Worm (Caenorhabditis elegans): ENCODE data around the gene Y54E2A.8.

DNA sequence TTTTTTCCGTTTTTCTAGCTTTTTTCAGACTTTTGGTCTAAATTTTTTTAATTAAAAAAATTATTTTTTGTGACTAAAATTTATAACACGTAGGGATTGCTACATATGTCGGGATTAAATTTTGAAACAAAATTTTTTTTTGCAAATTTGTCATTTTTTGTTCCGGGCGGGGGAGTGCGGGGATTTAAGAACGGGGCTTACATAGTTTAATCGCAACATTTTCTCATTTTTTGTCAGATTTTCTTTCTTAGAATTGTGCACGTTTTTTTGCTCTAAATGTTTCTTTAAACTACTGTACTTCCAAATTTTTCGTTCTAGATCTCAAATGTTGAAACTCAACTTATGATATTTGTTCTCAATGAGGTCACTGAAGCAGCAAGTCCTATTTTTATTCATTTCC is 12.6 kb downstream of the Y54E2A.8 start, which contains the start of gene Y54E2A.10:
- TF ChIP-seq fkh-8 (tag; optimal IDR thresholded peaks at IDR 0.05) (no peak), skn-1 (tag; optimal IDR thresholded peaks at IDR 0.05) (no peak), lsy-2 (tag; optimal IDR thresholded peaks at IDR 0.05) (no peak), elt-3 (tag; optimal IDR thresholded peaks at IDR 0.05) (no peak), xbp-1 (tag; optimal IDR thresholded peaks at IDR 0.05) (no peak), nhr-12 (tag; optimal IDR thresholded peaks at IDR 0.05) (no peak), nhr-77 (tag; optimal IDR thresholded peaks at IDR 0.05) (no peak), dpl-1 (GFP tag; optimal IDR thresholded peaks at IDR 0.05) (no peak), ztf-11 (tag; optimal IDR thresholded peaks at IDR 0.05) (no peak)

All from whole organism, L1 larva.